Worm (Caenorhabditis elegans) whole organism, L3 larva: ENCODE data around the gene T04F8.2.

Experiments used
- R02D3.7 ChIP-seq: fragments of 150-350 bp; optimal IDR thresholded peaks from 2 replicates; lab custom pipeline; 2014; ENCODE audit warnings: missing biosample characterization, missing genetic modification characterization
- ZK546.5 ChIP-seq: sonication (generic microtip); optimal IDR thresholded peaks from 2 replicates; lab custom pipeline; 2017; ENCODE audit warnings: missing biosample characterization, missing genetic modification characterization
- aly-2 ChIP-seq: fragments of 150-350 bp; optimal IDR thresholded peaks from 2 replicates; lab custom pipeline; 2014; ENCODE audit warnings: missing biosample characterization, missing genetic modification characterization
- ama-1 ChIP-seq: fragments of 150-350 bp; optimal IDR thresholded peaks from 2 replicates; lab custom pipeline; 2018
- ceh-16 ChIP-seq: sonication (generic microtip); optimal IDR thresholded peaks from 2 replicates; lab custom pipeline; 2017; ENCODE audit warnings: missing biosample characterization, missing genetic modification characterization
- ceh-28 ChIP-seq: fragments of 150-350 bp; optimal IDR thresholded peaks from 2 replicates; lab custom pipeline; 2014; ENCODE audit warnings: missing biosample characterization, missing genetic modification reagents, missing genetic modification characterization
- ceh-82 ChIP-seq: fragments of 150-350 bp; optimal IDR thresholded peaks from 2 replicates; lab custom pipeline; 2014; ENCODE audit warnings: missing biosample characterization, missing genetic modification characterization
- daf-12 ChIP-seq: fragments of 150-350 bp; optimal IDR thresholded peaks from 2 replicates; lab custom pipeline; 2014; ENCODE audit warnings: missing biosample characterization, missing genetic modification reagents, missing genetic modification characterization
- egl-5 ChIP-seq: fragments of 150-350 bp; optimal IDR thresholded peaks from 2 replicates; lab custom pipeline; 2017; ENCODE audit warnings: missing biosample characterization, missing genetic modification reagents, missing genetic modification characterization, inconsistent platforms
- elt-1 ChIP-seq: fragments of 150-350 bp; optimal IDR thresholded peaks from 2 replicates; lab custom pipeline; 2014; ENCODE audit warnings: missing biosample characterization, missing genetic modification characterization
- elt-2 ChIP-seq: sonication (generic microtip); optimal IDR thresholded peaks from 2 replicates; lab custom pipeline; 2016; ENCODE audit warnings: missing genetic modification reagents, mild to moderate bottlenecking, missing genetic modification characterization, missing compliant biosample characterization
- eor-1 ChIP-seq, 2 experiments: fragments of 150-350 bp; optimal IDR thresholded peaks; 2 replicates each; lab custom pipeline; 2014 to 2018; ENCODE audit warnings: missing biosample characterization in 2 of 2, missing genetic modification characterization in 2 of 2
- fkh-10 ChIP-seq: sonication (generic microtip); optimal IDR thresholded peaks from 2 replicates; lab custom pipeline; 2017; ENCODE audit warnings: missing biosample characterization, missing genetic modification reagents, missing genetic modification characterization
- hmg-11 ChIP-seq: sonication (generic microtip); optimal IDR thresholded peaks from 2 replicates; lab custom pipeline; 2016; ENCODE audit warnings: missing genetic modification characterization, missing compliant biosample characterization
- jun-1 ChIP-seq: fragments of 150-350 bp; optimal IDR thresholded peaks from 2 replicates; lab custom pipeline; 2014; ENCODE audit warnings: missing biosample characterization, missing genetic modification reagents, missing genetic modification characterization
- lin-15B ChIP-seq: fragments of 150-350 bp; optimal IDR thresholded peaks from 2 replicates; lab custom pipeline; 2014; ENCODE audit warnings: missing biosample characterization, missing genetic modification characterization
- lsy-12 ChIP-seq: sonication (generic microtip); optimal IDR thresholded peaks from 2 replicates; lab custom pipeline; 2016; ENCODE audit warnings: mild to moderate bottlenecking, missing genetic modification characterization, missing compliant biosample characterization
- mdl-1 ChIP-seq: fragments of 150-350 bp; optimal IDR thresholded peaks from 2 replicates; lab custom pipeline; 2014; ENCODE audit warnings: missing biosample characterization, missing genetic modification characterization
- mml-1 ChIP-seq: fragments of 150-350 bp; sonication (generic microtip); optimal IDR thresholded peaks from 3 replicates; lab custom pipeline; 2014; ENCODE audit warnings: missing biosample characterization, missing genetic modification characterization
- nhr-11 ChIP-seq: fragments of 150-350 bp; optimal IDR thresholded peaks from 2 replicates; lab custom pipeline; 2014; ENCODE audit warnings: missing biosample characterization, missing genetic modification characterization
- nhr-12 ChIP-seq: fragments of 150-350 bp; optimal IDR thresholded peaks from 2 replicates; lab custom pipeline; 2014; ENCODE audit warnings: missing biosample characterization, missing genetic modification characterization
- nhr-25 ChIP-seq: sonication (generic microtip); optimal IDR thresholded peaks from 2 replicates; lab custom pipeline; 2017; ENCODE audit warnings: missing biosample characterization, missing genetic modification characterization
- nhr-28 ChIP-seq: fragments of 150-350 bp; optimal IDR thresholded peaks from 2 replicates; lab custom pipeline; 2014; ENCODE audit warnings: missing biosample characterization, missing genetic modification characterization
- nhr-76 ChIP-seq: fragments of 150-350 bp; sonication (generic microtip); optimal IDR thresholded peaks from 5 replicates; lab custom pipeline; 2014; ENCODE audit warnings: missing biosample characterization, missing genetic modification characterization
- nhr-77 ChIP-seq: fragments of 150-350 bp; optimal IDR thresholded peaks from 2 replicates; lab custom pipeline; 2014; ENCODE audit warnings: missing biosample characterization, missing genetic modification characterization
- pha-4 ChIP-seq: fragments of 150-350 bp; optimal IDR thresholded peaks from 2 replicates; lab custom pipeline; 2014; ENCODE audit warnings: missing biosample characterization, missing genetic modification reagents, missing genetic modification characterization
- pqm-1 ChIP-seq: fragments of 150-350 bp; optimal IDR thresholded peaks from 2 replicates; lab custom pipeline; 2017; ENCODE audit warnings: missing biosample characterization, missing genetic modification characterization, inconsistent platforms
- sea-2 ChIP-seq: fragments of 150-350 bp; sonication (generic microtip); optimal IDR thresholded peaks from 4 replicates; lab custom pipeline; 2014; ENCODE audit warnings: missing biosample characterization, missing genetic modification reagents, missing genetic modification characterization
- skn-1 ChIP-seq: fragments of 150-350 bp; optimal IDR thresholded peaks from 2 replicates; lab custom pipeline; 2014; ENCODE audit warnings: missing biosample characterization, missing genetic modification characterization
- snpc-4 ChIP-seq: fragments of 150-350 bp; optimal IDR thresholded peaks from 2 replicates; lab custom pipeline; 2014; ENCODE audit warnings: missing biosample characterization, missing genetic modification characterization
- tbx-2 ChIP-seq: sonication (generic microtip); optimal IDR thresholded peaks from 2 replicates; lab custom pipeline; 2016; ENCODE audit warnings: mild to moderate bottlenecking, missing genetic modification characterization, missing compliant biosample characterization
- unc-39 ChIP-seq: sonication (generic microtip); optimal IDR thresholded peaks from 4 replicates; lab custom pipeline; 2017; ENCODE audit warnings: missing biosample characterization, missing genetic modification characterization
- ztf-4 ChIP-seq: fragments of 150-350 bp; optimal IDR thresholded peaks from 2 replicates; lab custom pipeline; 2014; ENCODE audit warnings: missing biosample characterization, missing genetic modification characterization

T04F8.2 gene

ce11 chrX:11633278-11633677, 23.1 kb downstream of the T04F8.2 start:
- TF ChIP-seq fkh-10 (GFP tag; lab: Kevin White, UChicago) (peak; percentile 51), ceh-28 (tag; lab: Kevin White, UChicago) (no peak)

- TF ChIP-seq fkh-10 (GFP tag; lab: Kevin White, UChicago) (no peak), lsy-12 (tag; lab: Kevin White, UChicago) (no peak), egl-5 (tag; lab: Kevin White, UChicago) (no peak)
- TF ChIP-seq, all 47 proteins: peak for 0
Measured at ce11 chrX:11632107-11632506, 24.3 kb downstream of the T04F8.2 start, which contains the start of gene sto-6. Gene sto-6 (plus strand): TSS chrX:11632407.

- TF ChIP-seq ceh-16 (tag; lab: Kevin White, UChicago) (no peak), fkh-10 (GFP tag; lab: Kevin White, UChicago) (peak; percentile 43), unc-39 (tag; lab: Kevin White, UChicago) (no peak)
- TF ChIP-seq, all 47 proteins: peak for 1
Measured at ce11 chrX:11630499-11630898, 25.9 kb downstream of the T04F8.2 start.

ce11 chrX:11628580-11628979, 27.8 kb downstream of the T04F8.2 start, which contains the start of gene spp-30:
Gene spp-30 (minus strand): TSS chrX:11628680.
- TF ChIP-seq ceh-16 (tag; lab: Kevin White, UChicago) = no peak
- TF ChIP-seq ZK546.5 = no peak
- TF ChIP-seq nhr-11 (tag; lab: Kevin White, UChicago) = no peak
- TF ChIP-seq nhr-76 (tag; lab: Kevin White, UChicago) = no peak

- TF ChIP-seq unc-39 (tag; lab: Kevin White, UChicago) = no peak
- TF ChIP-seq nhr-25 = no peak
- no peak for TF ChIP-seq mdl-1
- TF ChIP-seq fkh-10 (GFP tag; lab: Kevin White, UChicago) = no peak
- no peak for TF ChIP-seq nhr-28 (tag; lab: Kevin White, UChicago)
- TF ChIP-seq jun-1 = no peak
- no peak for TF ChIP-seq elt-2
- TF ChIP-seq snpc-4 = no peak
- TF ChIP-seq lin-15B (tag; lab: Kevin White, UChicago) = no peak
- TF ChIP-seq eor-1 (tag; optimal IDR thresholded peaks at IDR 0.05; lab: Kevin White, UChicago) = no peak
- no peak for TF ChIP-seq aly-2 (tag; lab: Kevin White, UChicago)
- no peak for TF ChIP-seq nhr-12
- TF ChIP-seq tbx-2 (tag; lab: Kevin White, UChicago) = no peak
- no peak for TF ChIP-seq ztf-4 (tag; lab: Kevin White, UChicago)
- TF ChIP-seq R02D3.7 (tag; lab: Kevin White, UChicago) = no peak
- TF ChIP-seq daf-12 = no peak
- TF ChIP-seq ceh-16 (tag; lab: Kevin White, UChicago) = no peak
- TF ChIP-seq mml-1 (tag; lab: Kevin White, UChicago) = no peak
- no peak for TF ChIP-seq pha-4 (tag; lab: Kevin White, UChicago)
- no peak for TF ChIP-seq elt-1
Measured at ce11 chrX:11627013-11627412, 29.4 kb downstream of the T04F8.2 start, which contains the start of gene twk-44. Gene twk-44 (minus strand): TSS chrX:11627113.

ce11 chrX:11624621-11625020, 31.7 kb downstream of the T04F8.2 start:
- TF ChIP-seq hmg-11 (tag; lab: Kevin White, UChicago) (no peak), sea-2 (GFP tag; lab: Kevin White, UChicago) (no peak), skn-1 (tag; lab: Kevin White, UChicago) (no peak), ceh-28 (tag; lab: Kevin White, UChicago) (no peak), eor-1 (tag; optimal IDR thresholded peaks at IDR 0.05; lab: Kevin White, UChicago) (no peak), ceh-82 (tag; lab: Kevin White, UChicago) (no peak), nhr-77 (tag; lab: Kevin White, UChicago) (no peak), fkh-10 (GFP tag; lab: Kevin White, UChicago) (no peak), ceh-16 (tag; lab: Kevin White, UChicago) (no peak), nhr-11 (tag; lab: Kevin White, UChicago) (no peak), nhr-12 (no peak), pqm-1 (tag; lab: Kevin White, UChicago) (no peak), pha-4 (tag; lab: Kevin White, UChicago) (no peak), ama-1 (lab: Kevin White, UChicago) (no peak), mdl-1 (no peak), nhr-25 (no peak), elt-2 (no peak), snpc-4 (no peak), lsy-12 (tag; lab: Kevin White, UChicago) (no peak)
